Fruit fly (Drosophila melanogaster): ENCODE measurements around the gene CG3557.

Gene CG3557

DNA sequence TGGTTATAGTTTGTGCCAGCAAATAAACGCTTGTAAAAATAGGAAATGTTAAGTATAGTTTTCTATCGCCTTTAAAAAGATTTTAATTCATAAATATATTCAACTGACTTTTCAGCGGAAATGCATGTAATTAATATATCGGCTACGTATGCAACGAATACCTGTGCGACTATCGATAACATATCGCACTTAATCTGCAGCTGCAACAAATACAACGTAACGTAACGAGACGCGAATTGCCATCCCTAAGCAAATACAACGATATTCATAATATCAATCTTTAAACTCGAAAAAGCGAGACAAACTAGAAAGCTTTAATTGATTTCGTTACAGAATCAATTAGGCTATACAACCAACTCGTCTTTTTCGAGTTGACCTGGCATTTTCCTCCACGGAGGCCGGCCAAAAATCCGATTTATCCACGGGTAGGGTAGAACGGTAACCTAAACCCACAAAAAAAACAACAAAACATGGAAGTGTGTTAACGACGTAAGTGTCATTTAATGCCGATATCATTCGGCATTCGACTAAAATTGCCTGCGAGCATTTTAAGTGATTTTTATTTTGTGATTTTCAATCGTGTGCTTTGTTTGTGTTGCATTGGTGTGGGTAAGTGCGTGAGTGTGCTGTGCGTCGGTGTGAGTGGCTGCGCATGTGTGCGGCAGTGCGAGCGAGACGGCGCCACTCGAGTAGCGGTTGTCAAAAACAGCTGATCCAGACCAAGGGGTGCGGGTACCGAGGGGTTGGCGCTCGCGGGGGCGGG is 9.8 kb downstream of the CG3557 start, which contains the start of gene Atxn7 (continued):
- TF ChIP-seq Lpt (GFP tag; optimal IDR thresholded peaks at IDR 0.05), result peak; percentile 22
- peak; percentile 17 for TF ChIP-seq CG7368 (GFP tag; optimal IDR thresholded peaks at IDR 0.05)
- peak; percentile 46 for TF ChIP-seq CG6792 (GFP tag; optimal IDR thresholded peaks at IDR 0.05)
- TF ChIP-seq CG11294 (GFP tag; IDR thresholded peaks at IDR 0.05), result no peak
- peak; percentile 50 for TF ChIP-seq CG16779 (tag; optimal IDR thresholded peaks at IDR 0.05)
- TF ChIP-seq CG1621 (tag; optimal IDR thresholded peaks at IDR 0.05), result peak; percentile 46
- TF ChIP-seq lz (GFP tag; optimal IDR thresholded peaks at IDR 0.05), result peak; percentile 81
- peak; percentile 65 for TF ChIP-seq Eip75B (GFP tag; optimal IDR thresholded peaks at IDR 0.05)
- peak; percentile 76 for TF ChIP-seq topi (GFP tag; optimal IDR thresholded peaks at IDR 0.05)
- TF ChIP-seq CG4318 (GFP tag; optimal IDR thresholded peaks at IDR 0.05), result no peak
- peak; percentile 80 for TF ChIP-seq svp (GFP tag)
- TF ChIP-seq CG11762 (GFP tag; optimal IDR thresholded peaks at IDR 0.05; ENCODE audit: insufficient read depth), result no peak
- TF ChIP-seq CG15336 (GFP tag; IDR thresholded peaks at IDR 0.05), result peak; percentile 16; the same call in 1 of the 2 replicates
- peak; percentile 74 for TF ChIP-seq dsx (GFP tag; optimal IDR thresholded peaks at IDR 0.05; ENCODE audit: poor library complexity, severe bottlenecking)
- peak; percentile 6 for TF ChIP-seq CG11902 (GFP tag; optimal IDR thresholded peaks at IDR 0.05)
- peak; percentile 64 for TF ChIP-seq pdm3 (GFP tag; optimal IDR thresholded peaks at IDR 0.05)
- TF ChIP-seq esn (GFP tag; optimal IDR thresholded peaks at IDR 0.05), result peak; percentile 84
- peak; percentile 77 for TF ChIP-seq Met (GFP tag; optimal IDR thresholded peaks at IDR 0.05)

DNA sequence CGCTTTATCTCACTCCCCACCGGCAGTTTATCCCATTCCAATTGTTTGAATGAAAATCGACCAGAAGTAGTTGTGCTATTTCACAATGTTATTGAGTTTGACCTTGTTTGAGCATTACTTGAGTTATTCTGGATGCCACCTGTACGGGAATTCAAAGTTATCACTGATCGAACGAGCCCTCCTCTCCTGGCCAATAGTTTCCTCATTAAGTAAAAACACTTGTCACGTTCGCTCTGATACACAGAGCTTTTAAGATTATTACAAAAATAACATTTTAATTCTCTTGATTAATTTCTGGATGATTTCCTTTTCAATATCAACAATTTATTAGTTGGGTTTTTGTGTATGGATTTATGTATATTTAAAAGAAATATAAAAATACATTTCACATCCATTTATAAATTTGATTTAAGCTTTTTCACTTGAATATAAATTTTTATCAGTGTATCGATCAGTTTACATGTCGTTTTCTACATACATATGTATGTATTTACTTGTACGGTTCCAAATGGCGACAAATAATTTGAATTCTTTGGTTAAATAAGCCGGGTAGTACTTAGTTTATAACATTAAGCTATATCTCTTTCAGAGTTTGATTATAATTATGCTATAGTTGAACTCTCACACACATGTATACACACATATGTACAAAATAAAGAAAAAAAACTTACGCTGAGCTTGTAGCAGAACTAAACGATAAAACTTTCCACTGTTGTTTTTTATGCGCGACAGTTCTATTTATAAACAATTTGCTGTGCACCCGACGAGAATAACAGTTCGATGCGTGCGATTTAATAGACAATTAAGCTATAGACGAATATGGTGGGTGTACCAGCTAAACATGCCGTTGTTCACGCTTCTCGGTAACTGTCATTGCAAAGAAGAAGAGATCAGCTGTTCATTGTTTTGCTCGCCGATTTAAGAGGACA is 11.5 kb downstream of the CG3557 start, which contains the start of the genes CG3609 and CG15390:
CG3609 (minus strand) TSS at position 810 of the 929 bp plus-strand sequence.
CG15390 (plus strand) TSS at position 896 of the 929 bp plus-strand sequence.
- peak; percentile 89 for TF ChIP-seq Sox102F (GFP tag; optimal IDR thresholded peaks at IDR 0.05)
- TF ChIP-seq Smox (GFP tag; optimal IDR thresholded peaks at IDR 0.05), result peak; percentile 80
- TF ChIP-seq CG7368 (GFP tag; optimal IDR thresholded peaks at IDR 0.05), result peak; percentile 60
- TF ChIP-seq Sox15 (GFP tag; optimal IDR thresholded peaks at IDR 0.05), result peak; percentile 14
- TF ChIP-seq Hr38 (GFP tag; optimal IDR thresholded peaks at IDR 0.05), result peak; percentile 76
- peak; percentile 80 for TF ChIP-seq Ets21C (GFP tag; optimal IDR thresholded peaks at IDR 0.05)
- peak; percentile 73 to 76 for TF ChIP-seq salr (GFP tag; optimal IDR thresholded peaks at IDR 0.05)
- peak; percentile 74 for TF ChIP-seq dsx (GFP tag; optimal IDR thresholded peaks at IDR 0.05; ENCODE audit: poor library complexity, severe bottlenecking)
- peak; percentile 76 for TF ChIP-seq Eip93F (GFP tag; optimal IDR thresholded peaks at IDR 0.05)
- peak; percentile 84 for TF ChIP-seq Met (GFP tag; optimal IDR thresholded peaks at IDR 0.05)
- TF ChIP-seq fkh (GFP tag; optimal IDR thresholded peaks at IDR 0.05), result peak; percentile 76
- peak; percentile 65 for TF ChIP-seq CG10631 (GFP tag; optimal IDR thresholded peaks at IDR 0.05)
- peak; percentile 58; the same call in 1 of the 2 replicates for TF ChIP-seq CG11294 (GFP tag; IDR thresholded peaks at IDR 0.05)
- peak; percentile 9 for TF ChIP-seq CG6854 (GFP tag; optimal IDR thresholded peaks at IDR 0.05)
- peak; percentile 78 for TF ChIP-seq CG15336 (GFP tag; IDR thresholded peaks at IDR 0.05)
- peak; percentile 62 for TF ChIP-seq acj6 (GFP tag; optimal IDR thresholded peaks at IDR 0.05)
- peak; percentile 81 to 87 for TF ChIP-seq ss (GFP tag; optimal IDR thresholded peaks at IDR 0.05)
- peak; percentile 54 for TF ChIP-seq CG8632 (GFP tag; optimal IDR thresholded peaks at IDR 0.05)
- peak; percentile 92 for TF ChIP-seq CG6163 (GFP tag; IDR thresholded peaks at IDR 0.05)
- peak; percentile 86 for TF ChIP-seq esn (GFP tag; optimal IDR thresholded peaks at IDR 0.05)
- TF ChIP-seq OdsH (GFP tag; optimal IDR thresholded peaks at IDR 0.05), result peak; percentile 79
- peak; percentile 20 for TF ChIP-seq CG4318 (GFP tag; optimal IDR thresholded peaks at IDR 0.05)
- peak; percentile 91 for TF ChIP-seq CG3919 (GFP tag; optimal IDR thresholded peaks at IDR 0.05)
- peak; percentile 66 for TF ChIP-seq Lpt (GFP tag; optimal IDR thresholded peaks at IDR 0.05)
- TF ChIP-seq Gug (GFP tag; IDR thresholded peaks at IDR 0.05), result peak; percentile 46
- peak; percentile 88 for TF ChIP-seq svp (GFP tag)
- TF ChIP-seq Eip75B (GFP tag; optimal IDR thresholded peaks at IDR 0.05), result peak; percentile 78
- peak; percentile 30 for TF ChIP-seq CG34406 (GFP tag; optimal IDR thresholded peaks at IDR 0.05)
- TF ChIP-seq pdm3 (GFP tag; optimal IDR thresholded peaks at IDR 0.05), result peak; percentile 88
- peak; percentile 41 for TF ChIP-seq CG3032 (tag; optimal IDR thresholded peaks at IDR 0.05)
- TF ChIP-seq CG6808 (GFP tag; optimal IDR thresholded peaks at IDR 0.05), result peak; percentile 71
- TF ChIP-seq topi (GFP tag; optimal IDR thresholded peaks at IDR 0.05), result peak; percentile 73
- peak; percentile 88 for TF ChIP-seq eg (GFP tag; IDR thresholded peaks at IDR 0.05)
- peak; percentile 24 for TF ChIP-seq spab (GFP tag; optimal IDR thresholded peaks at IDR 0.05)
- TF ChIP-seq cyc (GFP tag; optimal IDR thresholded peaks at IDR 0.05), result peak; percentile 83
- TF ChIP-seq achi (GFP tag; optimal IDR thresholded peaks at IDR 0.05), result peak; percentile 78
- TF ChIP-seq CG11902 (GFP tag; optimal IDR thresholded peaks at IDR 0.05), result peak; percentile 49
- TF ChIP-seq CG32006 (GFP tag; optimal IDR thresholded peaks at IDR 0.05), result peak; percentile 57
- TF ChIP-seq Eip78C (GFP tag), result peak; percentile 92

Measured in whole organism, prepupa.